Worm (Caenorhabditis elegans) whole organism, L4/young adult: ENCODE measurements around the gene F58F12.3.

Experiments used
- W03F9.2 ChIP-seq: fragments of 150-350 bp; optimal IDR thresholded peaks from 2 replicates; lab custom pipeline; 2014; ENCODE audit warnings: missing biosample characterization, missing genetic modification characterization
- dao-5 ChIP-seq: sonication (generic microtip); optimal IDR thresholded peaks from 2 replicates; lab custom pipeline; 2016; ENCODE audit warnings: missing genotype, missing genetic modification characterization, moderate library complexity, missing compliant biosample characterization
- him-1 ChIP-seq: sonication (generic microtip); optimal IDR thresholded peaks from 2 replicates; lab custom pipeline; 2016; ENCODE audit warnings: missing genotype, missing genetic modification reagents, missing genetic modification characterization, missing compliant biosample characterization

ce11 chrII:6344513-6344912, 46.6 kb downstream of the F58F12.3 start:
- TF ChIP-seq him-1 (tag; lab: Kevin White, UChicago) (no peak), dao-5 (tag; lab: Kevin White, UChicago) (no peak), W03F9.2 (tag; lab: Kevin White, UChicago) (no peak)
